Fruit fly (Drosophila melanogaster) whole organism, adult: ENCODE data around the gene ps.

ENCODE experiments used
- CG11617 ChIP-seq: fragments of 200-800 bp; sonication (Bioruptor generic); optimal IDR thresholded peaks from 2 replicates; lab custom pipeline; 2017; ENCODE audit warnings: mild to moderate bottlenecking, missing biosample characterization, missing genetic modification reagents, missing genetic modification characterization
- CG12768 ChIP-seq: fragments of 200-800 bp; sonication (Bioruptor generic); optimal IDR thresholded peaks from 2 replicates; lab custom pipeline; 2017; ENCODE audit warnings: missing biosample characterization, missing genetic modification characterization, mild to moderate bottlenecking, moderate library complexity, missing genetic modification reagents
- CG14711 ChIP-seq: fragments of 200-800 bp; sonication (Bioruptor generic); optimal IDR thresholded peaks from 2 replicates; lab custom pipeline; 2018; ENCODE audit warnings: missing biosample characterization, mild to moderate bottlenecking, missing genetic modification characterization, moderate library complexity
- CG1620 ChIP-seq: fragments of 200-800 bp; sonication (Bioruptor generic); optimal IDR thresholded peaks from 2 replicates; lab custom pipeline; 2016; ENCODE audit warnings: missing biosample characterization, missing genetic modification characterization
- CG33017 ChIP-seq: fragments of 200-800 bp; sonication (Bioruptor generic); optimal IDR thresholded peaks from 2 replicates; lab custom pipeline; 2018; ENCODE audit warnings: missing biosample characterization, mild to moderate bottlenecking, missing genetic modification characterization, moderate library complexity
- CG5204 ChIP-seq: fragments of 200-800 bp; sonication (Bioruptor generic); optimal IDR thresholded peaks from 2 replicates; lab custom pipeline; 2016; ENCODE audit warnings: missing biosample characterization, missing genetic modification characterization
- CG7045 ChIP-seq: fragments of 200-800 bp; sonication (Bioruptor generic); optimal IDR thresholded peaks from 2 replicates; lab custom pipeline; 2017; ENCODE audit warnings: missing biosample characterization, mild to moderate bottlenecking, missing genetic modification characterization
- CG7101 ChIP-seq: fragments of 200-800 bp; sonication (Bioruptor generic); optimal IDR thresholded peaks from 2 replicates; lab custom pipeline; 2018; ENCODE audit warnings: missing biosample characterization, mild to moderate bottlenecking, missing genetic modification characterization, moderate library complexity
- Clk ChIP-seq: fragments of 200-800 bp; sonication (Bioruptor generic); optimal IDR thresholded peaks from 2 replicates; lab custom pipeline; 2017; ENCODE audit warnings: missing biosample characterization, missing genetic modification characterization
- Crg-1 ChIP-seq: fragments of 200-800 bp; sonication (Bioruptor generic); optimal IDR thresholded peaks from 2 replicates; lab custom pipeline; 2016; ENCODE audit warnings: missing biosample characterization, missing genetic modification characterization
- Hr96 ChIP-seq: fragments of 200-800 bp; sonication (Bioruptor generic); optimal IDR thresholded peaks from 2 replicates; lab custom pipeline; 2016; ENCODE audit warnings: missing biosample characterization, missing genetic modification characterization
- Mnt ChIP-seq: fragments of 200-800 bp; sonication (Bioruptor generic); optimal IDR thresholded peaks from 2 replicates; lab custom pipeline; 2016; ENCODE audit warnings: missing biosample characterization, mild to moderate bottlenecking, missing genetic modification characterization
- bab1 ChIP-seq: fragments of 200-800 bp; sonication (Bioruptor generic); optimal IDR thresholded peaks from 3 replicates; lab custom pipeline; 2019; ENCODE audit warnings: missing biosample characterization, mild to moderate bottlenecking, missing genetic modification characterization, moderate library complexity
- cic ChIP-seq: fragments of 200-800 bp; sonication (Bioruptor generic); optimal IDR thresholded peaks from 2 replicates; lab custom pipeline; 2017; ENCODE audit warnings: missing biosample characterization, mild to moderate bottlenecking, missing genetic modification characterization, moderate library complexity
- cnc ChIP-seq, 2 experiments: fragments of >200 bp; optimal IDR thresholded peaks; 2 replicates each; lab custom pipeline; 2017
- kay ChIP-seq: fragments of 200-800 bp; sonication (Bioruptor generic); peaks from one replicate; lab custom pipeline; 2016; ENCODE audit warnings: missing biosample characterization, missing genetic modification characterization, borderline replicate concordance
- ovo ChIP-seq: fragments of 200-800 bp; sonication (Bioruptor generic); optimal IDR thresholded peaks from 2 replicates; lab custom pipeline; 2016; ENCODE audit warnings: missing biosample characterization, missing genetic modification characterization
- pad ChIP-seq: fragments of 200-800 bp; sonication (Bioruptor generic); optimal IDR thresholded peaks from 3 replicates; lab custom pipeline; 2017; ENCODE audit warnings: missing biosample characterization, missing genetic modification characterization, mild to moderate bottlenecking, moderate library complexity, missing genetic modification reagents
- tj ChIP-seq: fragments of 200-800 bp; sonication (Bioruptor generic); optimal IDR thresholded peaks from 3 replicates; lab custom pipeline; 2017; ENCODE audit warnings: missing biosample characterization, mild to moderate bottlenecking, missing genetic modification characterization, moderate library complexity
- toe ChIP-seq: fragments of 200-800 bp; sonication (Bioruptor generic); optimal IDR thresholded peaks from 2 replicates; lab custom pipeline; 2016; ENCODE audit warnings: missing biosample characterization, missing genetic modification characterization

ps gene

dm6 chr3R:9408069-9408468 is 9.7 kb upstream of the ps start, which contains the start of gene CG44261:
CG44261 (minus strand) TSS chr3R:9408169.
- TF ChIP-seq CG14711 (tag; lab: Kevin White, UChicago) (no peak), toe (GFP tag; lab: Kevin White, UChicago) (no peak), Hr96 (no peak), tj (GFP tag; lab: Kevin White, UChicago) (no peak), pad (GFP tag; lab: Kevin White, UChicago) (no peak), cic (GFP tag; lab: Kevin White, UChicago) (no peak), CG5204 (GFP tag; lab: Kevin White, UChicago) (no peak), bab1 (GFP tag; lab: Kevin White, UChicago) (no peak), CG12768 (GFP tag; lab: Kevin White, UChicago) (no peak), CG11617 (GFP tag; lab: Kevin White, UChicago) (no peak), CG7045 (GFP tag; lab: Kevin White, UChicago) (no peak), CG33017 (no peak), ovo (GFP tag; lab: Kevin White, UChicago) (no peak), Crg-1 (GFP tag; lab: Kevin White, UChicago) (no peak), Clk (GFP tag; lab: Kevin White, UChicago) (no peak), kay (GFP tag; lab: Kevin White, UChicago) (no peak), cnc (optimal IDR thresholded peaks at IDR 0.05; lab: Kevin White, UChicago) (no peak), CG1620 (GFP tag; lab: Kevin White, UChicago) (no peak)

DNA sequence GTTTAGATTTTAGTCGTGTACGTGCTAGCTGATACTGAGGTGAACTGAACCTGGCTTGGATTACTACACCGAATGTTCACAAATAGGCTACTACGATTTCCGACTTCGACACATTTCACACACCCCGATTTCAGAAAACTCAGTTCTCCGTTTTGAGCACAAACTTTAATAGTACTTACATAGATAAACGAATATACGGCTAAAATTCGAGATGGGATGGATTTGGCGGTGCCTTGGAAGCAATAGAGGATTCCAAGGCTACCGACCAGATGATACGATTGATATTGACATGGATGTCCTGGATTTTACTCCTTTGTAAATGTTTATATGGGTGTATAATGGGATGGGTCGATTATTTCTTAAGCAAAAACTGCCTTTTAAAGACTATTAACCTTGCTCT is 7.6 kb upstream of the ps start, which contains the start of gene betaTub85D:
TSS of gene betaTub85D (minus strand) at position 101 of the 400 bp plus-strand sequence.
- TF ChIP-seq CG7101 (tag; lab: Kevin White, UChicago) (no peak), ovo (GFP tag; lab: Kevin White, UChicago) (no peak), Mnt (GFP tag; lab: Kevin White, UChicago) (no peak), cic (GFP tag; lab: Kevin White, UChicago) (no peak), Hr96 (no peak), CG33017 (no peak), bab1 (GFP tag; lab: Kevin White, UChicago) (no peak), cnc (optimal IDR thresholded peaks at IDR 0.05; lab: Kevin White, UChicago) (no peak), CG7045 (GFP tag; lab: Kevin White, UChicago) (no peak), toe (GFP tag; lab: Kevin White, UChicago) (no peak), CG5204 (GFP tag; lab: Kevin White, UChicago) (no peak)

dm6 chr3R:9411928-9412640 is 5.7 kb upstream of the ps start, which contains the start of the genes Task7 and alpha-Man-IIa:
Task7 (minus strand) TSS chr3R:9412293.
alpha-Man-IIa (plus strand) TSS chr3R:9412548.
- peak; percentile 80 for TF ChIP-seq ovo (GFP tag; lab: Kevin White, UChicago)
- no peak for TF ChIP-seq CG5204 (GFP tag; lab: Kevin White, UChicago)

dm6 chr3R:9416951-9417350 is 789 bp upstream of the ps start:
- TF ChIP-seq CG1620 (GFP tag; lab: Kevin White, UChicago) (no peak), kay (GFP tag; lab: Kevin White, UChicago) (peak; percentile 77)

dm6 chr3R:9418373-9419299 is 896 bp downstream of the ps start:
- no peak for TF ChIP-seq CG11617 (GFP tag; lab: Kevin White, UChicago)
- no peak for TF ChIP-seq cic (GFP tag; lab: Kevin White, UChicago)
- peak; percentile 73 for TF ChIP-seq kay (GFP tag; lab: Kevin White, UChicago)
- no peak for TF ChIP-seq cnc (optimal IDR thresholded peaks at IDR 0.05; lab: Kevin White, UChicago)
- peak; percentile 56 for TF ChIP-seq tj (GFP tag; lab: Kevin White, UChicago)
- TF ChIP-seq ovo (GFP tag; lab: Kevin White, UChicago), result no peak
- no peak for TF ChIP-seq bab1 (GFP tag; lab: Kevin White, UChicago)
- TF ChIP-seq toe (GFP tag; lab: Kevin White, UChicago), result no peak
- TF ChIP-seq Crg-1 (GFP tag; lab: Kevin White, UChicago), result no peak
- no peak for TF ChIP-seq CG7101 (tag; lab: Kevin White, UChicago)
- TF ChIP-seq CG14711 (tag; lab: Kevin White, UChicago), result no peak
- no peak for TF ChIP-seq Clk (GFP tag; lab: Kevin White, UChicago)
- no peak for TF ChIP-seq pad (GFP tag; lab: Kevin White, UChicago)
- TF ChIP-seq CG12768 (GFP tag; lab: Kevin White, UChicago), result no peak
- no peak for TF ChIP-seq CG1620 (GFP tag; lab: Kevin White, UChicago)
- no peak for TF ChIP-seq CG33017

- TF ChIP-seq CG7045 (GFP tag; lab: Kevin White, UChicago) (peak; percentile 9), cnc (optimal IDR thresholded peaks at IDR 0.05; lab: Kevin White, UChicago) (no peak), ovo (GFP tag; lab: Kevin White, UChicago) (no peak), bab1 (GFP tag; lab: Kevin White, UChicago) (no peak), cic (GFP tag; lab: Kevin White, UChicago) (peak; percentile 73), CG14711 (tag; lab: Kevin White, UChicago) (peak; percentile 17), CG12768 (GFP tag; lab: Kevin White, UChicago) (peak; percentile 47), Mnt (GFP tag; lab: Kevin White, UChicago) (peak; percentile 95), Hr96 (no peak), CG33017 (peak; percentile 28), CG1620 (GFP tag; lab: Kevin White, UChicago) (no peak), Clk (GFP tag; lab: Kevin White, UChicago) (peak; percentile 56), CG11617 (GFP tag; lab: Kevin White, UChicago) (peak; percentile 1), tj (GFP tag; lab: Kevin White, UChicago) (peak; percentile 47), pad (GFP tag; lab: Kevin White, UChicago) (peak; percentile 17), CG7101 (tag; lab: Kevin White, UChicago) (no peak), Crg-1 (GFP tag; lab: Kevin White, UChicago) (peak; percentile 10), toe (GFP tag; lab: Kevin White, UChicago) (no peak), kay (GFP tag; lab: Kevin White, UChicago) (no peak)
Observed at dm6 chr3R:9419300-9419652, 1.5 kb downstream of the ps start.
